Fruit fly (Drosophila melanogaster) whole organism, wandering third instar larva: ENCODE results near the gene CG3528.

Experiments used
- Abd-B ChIP-seq: fragments of >200 bp; optimal IDR thresholded peaks from 2 replicates; lab custom pipeline; 2017; ENCODE audit warnings: missing biosample characterization, missing genetic modification characterization
- CG32264 ChIP-seq: fragments of 200-800 bp; sonication (Bioruptor generic); optimal IDR thresholded peaks from 2 replicates; lab custom pipeline; 2016; ENCODE audit warnings: missing biosample characterization, missing genetic modification characterization
- CG9705 ChIP-seq: fragments of 200-800 bp; sonication (Bioruptor generic); optimal IDR thresholded peaks from 2 replicates; lab custom pipeline; 2018; ENCODE audit warnings: missing biosample characterization, mild to moderate bottlenecking, missing genetic modification characterization
- CrebA ChIP-seq: fragments of 200-800 bp; sonication (Bioruptor generic); optimal IDR thresholded peaks from 2 replicates; lab custom pipeline; 2016; ENCODE audit warnings: missing biosample characterization, mild to moderate bottlenecking, missing genetic modification characterization, borderline replicate concordance
- Dfd ChIP-seq: fragments of >200 bp; optimal IDR thresholded peaks from 2 replicates; lab custom pipeline; 2017; ENCODE audit warnings: missing biosample characterization, missing genetic modification characterization
- Dif ChIP-seq: fragments of 200-275, 200-300 bp; sonication (Bioruptor generic); optimal IDR thresholded peaks from 2 replicates; lab custom pipeline; 2018; ENCODE audit warnings: missing biosample characterization, missing genetic modification characterization; ENCODE audit not compliant: partially characterized antibody
- GATAd ChIP-seq: sonication (Bioruptor generic); optimal IDR thresholded peaks from 2 replicates; lab custom pipeline; 2016; ENCODE audit warnings: missing biosample characterization, missing genetic modification characterization
- HLH106 ChIP-seq: fragments of 200-800 bp; optimal IDR thresholded peaks from 3 replicates; lab custom pipeline; 2019; ENCODE audit warnings: missing biosample characterization, mild to moderate bottlenecking, missing genetic modification characterization, moderate library complexity
- Hnf4 ChIP-seq: fragments of 200-800 bp; sonication (Bioruptor generic); optimal IDR thresholded peaks from 2 replicates; lab custom pipeline; 2016; ENCODE audit warnings: missing biosample characterization, mild to moderate bottlenecking, missing genetic modification characterization
- Hr78 ChIP-seq: fragments of >200 bp; optimal IDR thresholded peaks from 2 replicates; lab custom pipeline; 2017; ENCODE audit warnings: missing biosample characterization, missing genetic modification characterization
- Hr83 ChIP-seq: fragments of 200-300 bp; sonication (Bioruptor generic); optimal IDR thresholded peaks from 2 replicates; lab custom pipeline; 2016; ENCODE audit warnings: missing biosample characterization, mild to moderate bottlenecking, missing genetic modification characterization, moderate library complexity; ENCODE audit not compliant: poor library complexity, severe bottlenecking
- Jra ChIP-seq: sonication (Bioruptor generic); optimal IDR thresholded peaks from 2 replicates; lab custom pipeline; 2016; ENCODE audit warnings: missing biosample characterization, missing genetic modification characterization
- Mio ChIP-seq: sonication (Bioruptor generic); optimal IDR thresholded peaks from 2 replicates; lab custom pipeline; 2016; ENCODE audit warnings: missing biosample characterization, missing genetic modification characterization
- Myc ChIP-seq: fragments of >200 bp; optimal IDR thresholded peaks from 2 replicates; lab custom pipeline; 2017
- N ChIP-seq: fragments of >200 bp; optimal IDR thresholded peaks from 2 replicates; lab custom pipeline; 2018; ENCODE audit warnings: missing biosample characterization, missing external identifiers, missing genetic modification characterization
- OdsH ChIP-seq: fragments of 200-800 bp; sonication (Bioruptor generic); optimal IDR thresholded peaks from 2 replicates; lab custom pipeline; 2016; ENCODE audit warnings: missing biosample characterization, mild to moderate bottlenecking, missing genetic modification characterization
- Rel ChIP-seq, 2 experiments: fragments of 200-800 bp; sonication (Bioruptor generic) in 1 of 2; optimal IDR thresholded peaks; 2 replicates in 1 of 2; 3 replicates in 1 of 2; lab custom pipeline; 2016 to 2019; ENCODE audit warnings: mild to moderate bottlenecking in 2 of 2, missing biosample characterization in 2 of 2, missing genetic modification characterization in 2 of 2, moderate library complexity in 1 of 2
- Sp1 ChIP-seq: fragments of 200-800 bp; sonication (Bioruptor generic); optimal IDR thresholded peaks from 3 replicates; lab custom pipeline; 2019; ENCODE audit warnings: missing biosample characterization, mild to moderate bottlenecking, missing genetic modification characterization, moderate library complexity
- Vsx2 ChIP-seq: fragments of 200-300, 225-300 bp; sonication (Bioruptor generic); optimal IDR thresholded peaks from 2 replicates; lab custom pipeline; 2018; ENCODE audit warnings: missing biosample characterization, missing genetic modification characterization; ENCODE audit not compliant: partially characterized antibody
- br ChIP-seq: fragments of 200-800 bp; sonication (Bioruptor generic); optimal IDR thresholded peaks from 2 replicates; lab custom pipeline; 2016; ENCODE audit warnings: missing biosample characterization, missing genetic modification characterization
- brk ChIP-seq: fragments of 200-800 bp; sonication (Bioruptor generic); optimal IDR thresholded peaks from 2 replicates; lab custom pipeline; 2016; ENCODE audit warnings: missing biosample characterization, mild to moderate bottlenecking, missing genetic modification characterization
- dl ChIP-seq, 2 experiments: fragments of 175-275, 200-275 bp in 1 of 2; fragments of 200-275 bp in 1 of 2; sonication (Bioruptor generic); optimal IDR thresholded peaks; lab custom pipeline; 2018; ENCODE audit warnings: mild to moderate bottlenecking in 2 of 2, missing biosample characterization in 2 of 2, missing genetic modification characterization in 2 of 2, moderate library complexity in 2 of 2; ENCODE audit not compliant: partially characterized antibody in 2 of 2, insufficient read depth in 1 of 2
- dmrt93B ChIP-seq: fragments of 200-800 bp; sonication (Bioruptor generic); optimal IDR thresholded peaks from 2 replicates; lab custom pipeline; 2018; ENCODE audit warnings: missing biosample characterization, mild to moderate bottlenecking, missing genetic modification characterization
- dsf ChIP-seq: sonication (Bioruptor generic); optimal IDR thresholded peaks from 2 replicates; lab custom pipeline; 2016; ENCODE audit warnings: missing biosample characterization, missing genetic modification characterization, borderline replicate concordance
- ey ChIP-seq: fragments of 200-800 bp; sonication (Bioruptor generic); optimal IDR thresholded peaks from 2 replicates; lab custom pipeline; 2016; ENCODE audit warnings: missing biosample characterization, missing genetic modification characterization
- foxo ChIP-seq, 2 experiments: fragments of 200-800 bp; sonication (Bioruptor generic); optimal IDR thresholded peaks; 2 replicates in 1 of 2; 3 replicates in 1 of 2; lab custom pipeline; 2016 to 2017; ENCODE audit warnings: missing biosample characterization in 2 of 2, missing genetic modification characterization in 2 of 2
- fru ChIP-seq: fragments of 200-800 bp; sonication (Bioruptor generic); optimal IDR thresholded peaks from 3 replicates; lab custom pipeline; 2016; ENCODE audit warnings: missing biosample characterization, mild to moderate bottlenecking, missing genetic modification characterization
- h ChIP-seq: fragments of 200-800 bp; sonication (Bioruptor generic); optimal IDR thresholded peaks from 3 replicates; lab custom pipeline; 2016; ENCODE audit warnings: missing biosample characterization, mild to moderate bottlenecking, missing genetic modification characterization
- jim ChIP-seq: fragments of 175-275, 200-325 bp; sonication (Bioruptor generic); optimal IDR thresholded peaks from 2 replicates; lab custom pipeline; 2016; ENCODE audit warnings: missing biosample characterization, mild to moderate bottlenecking, missing genetic modification characterization
- lola ChIP-seq: fragments of >200 bp; optimal IDR thresholded peaks from 2 replicates; lab custom pipeline; 2017; ENCODE audit warnings: missing biosample characterization, missing genetic modification characterization
- pan ChIP-seq: fragments of >200 bp; optimal IDR thresholded peaks from 2 replicates; lab custom pipeline; 2017
- psq ChIP-seq: fragments of 200-800 bp; sonication (Bioruptor generic); optimal IDR thresholded peaks from 3 replicates; lab custom pipeline; 2017; ENCODE audit warnings: missing biosample characterization, mild to moderate bottlenecking, missing genetic modification characterization, moderate library complexity
- rgr ChIP-seq: fragments of 200-800 bp; sonication (Bioruptor generic); optimal IDR thresholded peaks from 3 replicates; lab custom pipeline; 2016; ENCODE audit warnings: missing biosample characterization, mild to moderate bottlenecking, missing genetic modification characterization
- sage ChIP-seq: fragments of 200-800 bp; sonication (Bioruptor generic); optimal IDR thresholded peaks from 2 replicates; lab custom pipeline; 2016; ENCODE audit warnings: missing biosample characterization, mild to moderate bottlenecking, missing genetic modification characterization
- sv ChIP-seq: fragments of 200-800 bp; sonication (Bioruptor generic); optimal IDR thresholded peaks from 3 replicates; lab custom pipeline; 2016; ENCODE audit warnings: missing biosample characterization, missing genetic modification characterization
- tai ChIP-seq: sonication (Bioruptor generic); optimal IDR thresholded peaks from 2 replicates; lab custom pipeline; 2016; ENCODE audit warnings: missing biosample characterization, missing genetic modification characterization
- usp ChIP-seq: fragments of >200 bp; optimal IDR thresholded peaks from 2 replicates; lab custom pipeline; 2017; ENCODE audit warnings: missing biosample characterization, missing genetic modification characterization
- woc ChIP-seq: sonication (Bioruptor generic); optimal IDR thresholded peaks from 2 replicates; lab custom pipeline; 2016; ENCODE audit warnings: missing biosample characterization, mild to moderate bottlenecking, missing genetic modification characterization

Gene CG3528

dm6 chr2L:2486851-2487250 is 31.0 kb downstream of the CG3528 start:
- TF ChIP-seq Mio (GFP tag; lab: Kevin White, UChicago) (no peak), brk (GFP tag; lab: Kevin White, UChicago) (peak; percentile 74), Dif (GFP tag; lab: Kevin White, UChicago) (no peak), h (peak; percentile 90), jim (GFP tag; lab: Kevin White, UChicago) (no peak), CG9705 (GFP tag; lab: Kevin White, UChicago) (peak; percentile 67), Hr78 (GFP tag; lab: Kevin White, UChicago) (no peak), dmrt93B (peak; percentile 65), Rel (GFP tag; optimal IDR thresholded peaks at IDR 0.05; lab: Kevin White, UChicago) (peak; percentile 40), Rel (tag; optimal IDR thresholded peaks at IDR 0.05; lab: Kevin White, UChicago) (peak; percentile 33), CrebA (peak; percentile 17), GATAd (GFP tag; lab: Kevin White, UChicago) (no peak), sv (GFP tag; lab: Kevin White, UChicago) (no peak), Hr83 (no peak), foxo (GFP tag; optimal IDR thresholded peaks at IDR 0.05; lab: Kevin White, UChicago) (peak in 1 of 2 experiments; percentile 88), Jra (peak; percentile 34), N (no peak), Abd-B (GFP tag; lab: Kevin White, UChicago) (no peak), ey (peak; percentile 87), Myc (lab: Kevin White, UChicago) (no peak), tai (GFP tag; lab: Kevin White, UChicago) (no peak), dsf (GFP tag; lab: Kevin White, UChicago) (peak; percentile 3), CG32264 (GFP tag; lab: Kevin White, UChicago) (peak; percentile 63), Vsx2 (GFP tag; lab: Kevin White, UChicago) (no peak), Hnf4 (GFP tag; lab: Kevin White, UChicago) (peak; percentile 76), Sp1 (GFP tag; lab: Kevin White, UChicago) (peak; percentile 84), fru (GFP tag; lab: Kevin White, UChicago) (peak; percentile 90), woc (GFP tag; lab: Kevin White, UChicago) (peak; percentile 84), pan (lab: Kevin White, UChicago) (no peak), lola (GFP tag; lab: Kevin White, UChicago) (no peak), psq (GFP tag; lab: Kevin White, UChicago) (peak; percentile 83), sage (peak; percentile 77), HLH106 (peak; percentile 84), OdsH (peak; percentile 83), rgr (GFP tag; lab: Kevin White, UChicago) (peak; percentile 83), dl (GFP tag; optimal IDR thresholded peaks at IDR 0.05; lab: Kevin White, UChicago; ENCODE audit: insufficient read depth in 1 of 2, partially characterized antibody in 2 of 2) (no peak), usp (no peak), br (GFP tag; lab: Kevin White, UChicago) (peak; percentile 84), Dfd (no peak)

dm6 chr2L:2485272-2485671 is 32.6 kb downstream of the CG3528 start:
- peak; percentile 49 for TF ChIP-seq h
- TF ChIP-seq fru (GFP tag; lab: Kevin White, UChicago) = peak; percentile 28
- no peak for TF ChIP-seq lola (GFP tag; lab: Kevin White, UChicago)
- peak; percentile 34 for TF ChIP-seq rgr (GFP tag; lab: Kevin White, UChicago)
- TF ChIP-seq foxo (GFP tag; optimal IDR thresholded peaks at IDR 0.05; lab: Kevin White, UChicago) = peak in 1 of 2 experiments; percentile 29
- TF ChIP-seq ey = peak; percentile 27
